Worm (Caenorhabditis elegans): Measurements from ENCODE around the gene Y70C5A.4.

The Y70C5A.4 gene

ce11 chrV:16581061-16581460, 36.5 kb upstream of the Y70C5A.4 start:
- TF ChIP-seq zip-8 (tag; optimal IDR thresholded peaks at IDR 0.05), result no peak
- TF ChIP-seq flh-1 (GFP tag; optimal IDR thresholded peaks at IDR 0.05), result no peak
- no peak for TF ChIP-seq cnd-1 (tag; optimal IDR thresholded peaks at IDR 0.05)
- no peak for TF ChIP-seq blmp-1 (tag; optimal IDR thresholded peaks at IDR 0.05)
- no peak for TF ChIP-seq nhr-2 (tag; optimal IDR thresholded peaks at IDR 0.05)
- no peak for TF ChIP-seq ceh-43 (GFP tag; optimal IDR thresholded peaks at IDR 0.05)
- TF ChIP-seq sem-2 (GFP tag; optimal IDR thresholded peaks at IDR 0.05), result no peak
- TF ChIP-seq elt-1 (tag; optimal IDR thresholded peaks at IDR 0.05; ENCODE audit: borderline replicate concordance, insufficient read depth), result no peak
- no peak for TF ChIP-seq nhr-28 (tag; optimal IDR thresholded peaks at IDR 0.05)
- TF ChIP-seq sptf-1 (tag; optimal IDR thresholded peaks at IDR 0.05), result no peak
- TF ChIP-seq ceh-39 (tag; optimal IDR thresholded peaks at IDR 0.05), result no peak
- TF ChIP-seq mls-2 (tag; optimal IDR thresholded peaks at IDR 0.05), result no peak
- no peak for TF ChIP-seq tbx-8 (GFP tag; optimal IDR thresholded peaks at IDR 0.05)
- TF ChIP-seq ces-1 (GFP tag; optimal IDR thresholded peaks at IDR 0.05), result no peak
- no peak for TF ChIP-seq nhr-76 (tag; optimal IDR thresholded peaks at IDR 0.05)
- TF ChIP-seq mab-5 (tag; optimal IDR thresholded peaks at IDR 0.05), result no peak
- no peak for TF ChIP-seq snpc-4 (tag; optimal IDR thresholded peaks at IDR 0.05)
- no peak for TF ChIP-seq hlh-1 (tag; optimal IDR thresholded peaks at IDR 0.05)
- no peak for TF ChIP-seq unc-120 (tag; optimal IDR thresholded peaks at IDR 0.05; ENCODE audit: poor library complexity, severe bottlenecking)
- no peak for TF ChIP-seq nhr-12 (tag; optimal IDR thresholded peaks at IDR 0.05)

- TF ChIP-seq blmp-1 (tag; optimal IDR thresholded peaks at IDR 0.05), result no peak
- no peak for TF ChIP-seq unc-120 (tag; optimal IDR thresholded peaks at IDR 0.05; ENCODE audit: poor library complexity, severe bottlenecking)
- no peak for TF ChIP-seq unc-62 (GFP tag; optimal IDR thresholded peaks at IDR 0.05)
- no peak for TF ChIP-seq nhr-237 (tag; optimal IDR thresholded peaks at IDR 0.05)
These were observed 34.6 kb upstream of the Y70C5A.4 start, which contains the start of gene str-150 for ce11 chrV:16582973-16583372. Gene str-150 (plus strand): TSS chrV:16583273.

- TF ChIP-seq nhr-2 (tag; optimal IDR thresholded peaks at IDR 0.05), result no peak
- TF ChIP-seq lsy-2 (tag; optimal IDR thresholded peaks at IDR 0.05), result no peak
- no peak for TF ChIP-seq nhr-76 (tag; optimal IDR thresholded peaks at IDR 0.05)
- TF ChIP-seq ceh-83 (GFP tag; optimal IDR thresholded peaks at IDR 0.05), result no peak
- TF ChIP-seq mls-2 (tag; optimal IDR thresholded peaks at IDR 0.05), result no peak
- no peak for TF ChIP-seq ham-2 (GFP tag; optimal IDR thresholded peaks at IDR 0.05)
- TF ChIP-seq ces-1 (GFP tag; optimal IDR thresholded peaks at IDR 0.05), result no peak
- no peak for TF ChIP-seq unc-62 (GFP tag; optimal IDR thresholded peaks at IDR 0.05)
- no peak for TF ChIP-seq unc-120 (tag; optimal IDR thresholded peaks at IDR 0.05; ENCODE audit: poor library complexity, severe bottlenecking)
- TF ChIP-seq unc-39 (tag; optimal IDR thresholded peaks at IDR 0.05), result no peak
- no peak for TF ChIP-seq snpc-4 (tag; optimal IDR thresholded peaks at IDR 0.05)
- TF ChIP-seq M03D4.4 (tag; optimal IDR thresholded peaks at IDR 0.05), result no peak
- TF ChIP-seq sptf-1 (tag; optimal IDR thresholded peaks at IDR 0.05), result no peak
- no peak for TF ChIP-seq lin-32 (GFP tag; optimal IDR thresholded peaks at IDR 0.05)
- TF ChIP-seq hlh-1 (tag; optimal IDR thresholded peaks at IDR 0.05), result no peak
- TF ChIP-seq ztf-11 (tag; optimal IDR thresholded peaks at IDR 0.05), result no peak
- no peak for TF ChIP-seq blmp-1 (tag; optimal IDR thresholded peaks at IDR 0.05)
- no peak for TF ChIP-seq lin-13 (tag; optimal IDR thresholded peaks at IDR 0.05)
- no peak for TF ChIP-seq elt-1 (tag; optimal IDR thresholded peaks at IDR 0.05; ENCODE audit: borderline replicate concordance, insufficient read depth)
- TF ChIP-seq bed-3 (GFP tag; optimal IDR thresholded peaks at IDR 0.05), result no peak
These were observed 29.1 kb upstream of the Y70C5A.4 start, which contains the start of gene srw-73 for ce11 chrV:16588428-16588827. Gene srw-73 (minus strand): TSS chrV:16588528.

ce11 chrV:16589488-16589887, 28.1 kb upstream of the Y70C5A.4 start:
- TF ChIP-seq unc-62 (GFP tag; optimal IDR thresholded peaks at IDR 0.05), result no peak
- no peak for TF ChIP-seq tbx-8 (GFP tag; optimal IDR thresholded peaks at IDR 0.05)
- no peak for TF ChIP-seq M03D4.4 (tag; optimal IDR thresholded peaks at IDR 0.05)

- TF ChIP-seq lsy-2 (tag; optimal IDR thresholded peaks at IDR 0.05), result no peak
- TF ChIP-seq zip-8 (tag; optimal IDR thresholded peaks at IDR 0.05), result no peak
- TF ChIP-seq unc-120 (tag; optimal IDR thresholded peaks at IDR 0.05; ENCODE audit: poor library complexity, severe bottlenecking), result peak; percentile 71
- TF ChIP-seq bed-3 (GFP tag; optimal IDR thresholded peaks at IDR 0.05), result peak; percentile 52
- peak; percentile 37 for TF ChIP-seq ztf-11 (tag; optimal IDR thresholded peaks at IDR 0.05)
- TF ChIP-seq nhr-12 (tag; optimal IDR thresholded peaks at IDR 0.05), result no peak
- TF ChIP-seq nhr-237 (tag; optimal IDR thresholded peaks at IDR 0.05), result no peak
- peak; percentile 81 for TF ChIP-seq sptf-1 (tag; optimal IDR thresholded peaks at IDR 0.05)
- no peak for TF ChIP-seq nhr-76 (tag; optimal IDR thresholded peaks at IDR 0.05)
- TF ChIP-seq drap-1 (GFP tag; optimal IDR thresholded peaks at IDR 0.05), result peak; percentile 79
- peak; percentile 59 for TF ChIP-seq ceh-43 (GFP tag; optimal IDR thresholded peaks at IDR 0.05)
- TF ChIP-seq hlh-1 (tag; optimal IDR thresholded peaks at IDR 0.05), result no peak
- TF ChIP-seq ceh-83 (GFP tag; optimal IDR thresholded peaks at IDR 0.05), result peak; percentile 73
- TF ChIP-seq unc-39 (tag; optimal IDR thresholded peaks at IDR 0.05), result no peak
- TF ChIP-seq unc-62 (GFP tag; optimal IDR thresholded peaks at IDR 0.05), result no peak
- TF ChIP-seq nhr-2 (tag; optimal IDR thresholded peaks at IDR 0.05), result no peak
- no peak for TF ChIP-seq ceh-39 (tag; optimal IDR thresholded peaks at IDR 0.05)
- peak; percentile 58 for TF ChIP-seq lin-32 (GFP tag; optimal IDR thresholded peaks at IDR 0.05)
- TF ChIP-seq lin-13 (tag; optimal IDR thresholded peaks at IDR 0.05), result no peak
- TF ChIP-seq sem-2 (GFP tag; optimal IDR thresholded peaks at IDR 0.05), result peak; percentile 57
- TF ChIP-seq snpc-4 (tag; optimal IDR thresholded peaks at IDR 0.05), result no peak
- no peak for TF ChIP-seq blmp-1 (tag; optimal IDR thresholded peaks at IDR 0.05)
- no peak for TF ChIP-seq mep-1 (tag; optimal IDR thresholded peaks at IDR 0.05)
- peak; percentile 71 for TF ChIP-seq mls-2 (tag; optimal IDR thresholded peaks at IDR 0.05)
- peak; percentile 75 for TF ChIP-seq cnd-1 (tag; optimal IDR thresholded peaks at IDR 0.05)
- TF ChIP-seq flh-1 (GFP tag; optimal IDR thresholded peaks at IDR 0.05), result peak; percentile 49
- peak; percentile 54 for TF ChIP-seq ham-2 (GFP tag; optimal IDR thresholded peaks at IDR 0.05)
- TF ChIP-seq M03D4.4 (tag; optimal IDR thresholded peaks at IDR 0.05), result peak; percentile 74
These were observed 25.4 kb upstream of the Y70C5A.4 start, which contains the start of gene srh-269 for ce11 chrV:16591992-16592798. Gene srh-269 (minus strand): TSS chrV:16592042.

All from whole organism, mixed stage, embryonic.